Worm (Caenorhabditis elegans) whole organism, L4/young adult: ENCODE data around the gene C33E10.1.
"Not testable (repeated sequence)": the region's sequence is repeated elsewhere in the genome, so short reads cannot be mapped to it uniquely, and the experiment has no call there.

Source experiments
- W03F9.2 ChIP-seq: fragments of 150-350 bp; optimal IDR thresholded peaks from 2 replicates; lab custom pipeline; 2014; ENCODE audit warnings: missing biosample characterization, missing genetic modification characterization
- dao-5 ChIP-seq: sonication (generic microtip); optimal IDR thresholded peaks from 2 replicates; lab custom pipeline; 2016; ENCODE audit warnings: missing genotype, missing genetic modification characterization, moderate library complexity, missing compliant biosample characterization
- him-1 ChIP-seq: sonication (generic microtip); optimal IDR thresholded peaks from 2 replicates; lab custom pipeline; 2016; ENCODE audit warnings: missing genotype, missing genetic modification reagents, missing genetic modification characterization, missing compliant biosample characterization

DNA sequence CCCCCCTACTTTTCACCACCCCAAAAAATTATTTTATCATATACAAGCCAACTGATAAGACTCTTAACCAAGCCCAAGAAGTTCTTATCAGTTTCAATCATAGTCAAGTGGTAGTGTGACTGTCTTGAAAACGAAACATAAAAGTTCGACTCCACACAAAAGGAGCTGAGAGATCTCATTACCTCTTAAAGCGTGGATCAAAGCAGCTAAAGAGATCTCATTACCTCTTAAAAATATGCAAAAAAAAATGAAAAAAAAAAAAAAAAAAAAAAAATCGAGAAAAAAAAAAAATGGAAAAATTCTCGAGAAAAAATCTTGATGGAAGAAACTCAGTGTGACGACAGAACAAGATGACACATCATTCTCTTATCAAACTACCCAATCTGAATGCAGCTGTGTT lies 49.3 kb upstream of the C33E10.1 start:
- not testable (repeated sequence) for TF ChIP-seq him-1 (tag; lab: Kevin White, UChicago); dao-5
- peak; percentile 19 for TF ChIP-seq W03F9.2 (tag; lab: Kevin White, UChicago)
